Worm (Caenorhabditis elegans): Measurements from ENCODE around the gene kap-1.

ce11 chrIII:7310662-7311340, 27.8 kb upstream of the kap-1 start, which contains the start of the genes F56C9.6 and F56C9.3:
- TF ChIP-seq ztf-4 (tag; optimal IDR thresholded peaks at IDR 0.05) (no peak), nhr-28 (tag; optimal IDR thresholded peaks at IDR 0.05) (no peak), efl-1 (optimal IDR thresholded peaks at IDR 0.05) (no peak), efl-1 (GFP tag; optimal IDR thresholded peaks at IDR 0.05 in 1 of 2) (no peak), lin-39 (tag; optimal IDR thresholded peaks at IDR 0.05) (no peak), lsy-2 (tag; optimal IDR thresholded peaks at IDR 0.05) (no peak), fkh-10 (GFP tag; optimal IDR thresholded peaks at IDR 0.05) (no peak), snpc-4 (tag; optimal IDR thresholded peaks at IDR 0.05) (no peak), nhr-77 (tag; optimal IDR thresholded peaks at IDR 0.05) (no peak)
